Worm (Caenorhabditis elegans): Measurements from ENCODE around the gene C54F6.19.

The C54F6.19 gene

ce11 chrV:7528816-7529215 lies 16.5 kb upstream of the C54F6.19 start, which contains the start of gene C54F6.5:
C54F6.5 (plus strand) TSS chrV:7529116.
- no peak for TF ChIP-seq zip-4 (GFP tag; optimal IDR thresholded peaks at IDR 0.05)
- no peak for TF ChIP-seq snpc-4 (tag; optimal IDR thresholded peaks at IDR 0.05)
- TF ChIP-seq mab-9 (GFP tag; IDR thresholded peaks at IDR 0.05) = no peak
- no peak for TF ChIP-seq sptf-1 (tag; optimal IDR thresholded peaks at IDR 0.05)
- no peak for TF ChIP-seq xbp-1 (tag; optimal IDR thresholded peaks at IDR 0.05)
- no peak for TF ChIP-seq efl-3 (GFP tag; optimal IDR thresholded peaks at IDR 0.05)
- no peak for TF ChIP-seq lsy-2 (tag; optimal IDR thresholded peaks at IDR 0.05)
- TF ChIP-seq aly-2 (tag; optimal IDR thresholded peaks at IDR 0.05) = no peak
- TF ChIP-seq ceh-88 (GFP tag; IDR thresholded peaks at IDR 0.05) = no peak
- TF ChIP-seq swsn-7 (tag; optimal IDR thresholded peaks at IDR 0.05) = no peak
- TF ChIP-seq unc-98 (GFP tag; IDR thresholded peaks at IDR 0.05) = no peak
- TF ChIP-seq mef-2 (tag; optimal IDR thresholded peaks at IDR 0.05) = no peak
- no peak for TF ChIP-seq nhr-12 (tag; optimal IDR thresholded peaks at IDR 0.05)
- no peak for TF ChIP-seq ces-1 (GFP tag; optimal IDR thresholded peaks at IDR 0.05)
- no peak for TF ChIP-seq unc-86 (tag; optimal IDR thresholded peaks at IDR 0.05)
- TF ChIP-seq ztf-11 (tag; optimal IDR thresholded peaks at IDR 0.05) = no peak
- TF ChIP-seq tlp-1 (tag; optimal IDR thresholded peaks at IDR 0.05) = no peak
- TF ChIP-seq mep-1 (tag; optimal IDR thresholded peaks at IDR 0.05) = no peak
- TF ChIP-seq nhr-76 (tag; optimal IDR thresholded peaks at IDR 0.05) = no peak
- no peak for TF ChIP-seq fkh-8 (tag; optimal IDR thresholded peaks at IDR 0.05)

- TF ChIP-seq nhr-77 (tag; optimal IDR thresholded peaks at IDR 0.05) (no peak), ets-5 (GFP tag; IDR thresholded peaks at IDR 0.05) (no peak), mep-1 (tag; optimal IDR thresholded peaks at IDR 0.05) (no peak), efl-1 (optimal IDR thresholded peaks at IDR 0.05) (no peak), efl-1 (GFP tag; optimal IDR thresholded peaks at IDR 0.05 in 1 of 2) (no peak), ces-1 (GFP tag; optimal IDR thresholded peaks at IDR 0.05) (no peak), pax-3 (tag; optimal IDR thresholded peaks at IDR 0.05) (no peak), pag-3 (tag; optimal IDR thresholded peaks at IDR 0.05; ENCODE audit: borderline replicate concordance, insufficient read depth) (no peak), tlp-1 (tag; optimal IDR thresholded peaks at IDR 0.05) (no peak), aly-2 (tag; optimal IDR thresholded peaks at IDR 0.05) (no peak), unc-62 (GFP tag; optimal IDR thresholded peaks at IDR 0.05) (no peak)
Observed at ce11 chrV:7529840-7530239, 15.4 kb upstream of the C54F6.19 start, which contains the start of gene swt-2. swt-2 (plus strand) TSS chrV:7530140.

DNA sequence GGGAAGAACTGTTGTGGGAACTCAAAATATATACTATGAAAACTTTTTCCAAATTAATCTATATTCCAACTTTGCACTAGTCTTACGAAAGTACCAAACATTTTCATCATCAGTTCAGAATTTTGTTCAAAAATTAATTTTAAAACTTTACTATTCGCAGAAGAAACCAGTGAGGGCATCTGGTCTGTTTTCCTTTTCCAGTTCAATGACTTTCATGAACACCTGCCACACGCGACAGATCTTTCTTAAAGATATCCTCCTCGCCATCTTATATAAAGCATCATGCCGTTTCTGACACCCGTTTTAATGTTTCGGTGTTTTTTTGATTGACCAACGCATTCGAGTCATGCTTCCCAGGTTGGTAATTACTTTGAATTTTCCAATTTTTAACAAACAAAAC lies 12.3 kb upstream of the C54F6.19 start, which contains the start of gene C54F6.3:
Gene C54F6.3, plus strand, starts transcription at position 301 of the 400 bp plus-strand sequence.
- no peak for TF ChIP-seq efl-3 (GFP tag; optimal IDR thresholded peaks at IDR 0.05)
- TF ChIP-seq lin-14 (GFP tag; optimal IDR thresholded peaks at IDR 0.05) = no peak
- no peak for TF ChIP-seq nhr-20 (tag; optimal IDR thresholded peaks at IDR 0.05)
- TF ChIP-seq efl-1 (optimal IDR thresholded peaks at IDR 0.05) = no peak
- peak in 1 of 2 experiments; percentile 50 for TF ChIP-seq efl-1 (GFP tag; optimal IDR thresholded peaks at IDR 0.05 in 1 of 2)
- no peak for TF ChIP-seq pax-3 (tag; optimal IDR thresholded peaks at IDR 0.05)
- no peak for TF ChIP-seq vab-15 (tag; optimal IDR thresholded peaks at IDR 0.05)
- TF ChIP-seq lin-15B (tag; optimal IDR thresholded peaks at IDR 0.05) = no peak
- TF ChIP-seq mef-2 (tag; optimal IDR thresholded peaks at IDR 0.05) = no peak

DNA sequence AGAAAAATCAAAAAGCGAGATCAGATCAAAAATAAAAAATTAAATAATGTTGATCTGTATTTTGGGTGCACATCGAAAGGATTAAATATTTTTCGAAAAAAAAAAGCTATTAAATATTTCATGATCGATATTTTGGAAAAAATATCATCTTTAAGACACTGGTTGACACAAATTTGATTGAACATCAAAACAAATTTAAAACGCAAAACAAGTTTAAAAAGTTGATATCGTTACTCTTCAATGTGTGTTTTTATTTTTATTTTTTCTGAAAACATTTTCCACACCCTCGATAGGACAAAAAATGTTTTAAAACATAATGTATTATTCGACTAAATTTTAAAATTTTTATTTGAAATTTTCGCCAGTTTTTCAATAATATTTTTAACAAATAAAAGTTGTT lies 7.3 kb upstream of the C54F6.19 start, which contains the start of gene C54F6.12:
Gene C54F6.12, minus strand, starts transcription at position 101 of the 400 bp plus-strand sequence.
- TF ChIP-seq unc-86 (tag; optimal IDR thresholded peaks at IDR 0.05) (no peak), fkh-10 (GFP tag; optimal IDR thresholded peaks at IDR 0.05) (no peak), unc-30 (tag; optimal IDR thresholded peaks at IDR 0.05) (no peak)

- TF ChIP-seq lin-13 (GFP tag; optimal IDR thresholded peaks at IDR 0.05) (no peak), lsy-2 (tag; optimal IDR thresholded peaks at IDR 0.05) (no peak), fos-1 (tag; optimal IDR thresholded peaks at IDR 0.05) (no peak), fkh-8 (tag; optimal IDR thresholded peaks at IDR 0.05) (no peak)
Observed at ce11 chrV:7539015-7539414, 6.3 kb upstream of the C54F6.19 start, which contains the start of gene srh-268. srh-268 (plus strand) TSS chrV:7539315.

Data from whole organism, L1 larva.